Worm (Caenorhabditis elegans) whole organism, L3 larva: ENCODE results near the gene Y17G9A.3.

Experiments
- R02D3.7 ChIP-seq: fragments of 150-350 bp; optimal IDR thresholded peaks from 2 replicates; lab custom pipeline; 2014; ENCODE audit warnings: missing biosample characterization, missing genetic modification characterization
- ZK546.5 ChIP-seq: sonication (generic microtip); optimal IDR thresholded peaks from 2 replicates; lab custom pipeline; 2017; ENCODE audit warnings: missing biosample characterization, missing genetic modification characterization
- ama-1 ChIP-seq: fragments of 150-350 bp; optimal IDR thresholded peaks from 2 replicates; lab custom pipeline; 2018
- ceh-16 ChIP-seq: sonication (generic microtip); optimal IDR thresholded peaks from 2 replicates; lab custom pipeline; 2017; ENCODE audit warnings: missing biosample characterization, missing genetic modification characterization
- ceh-28 ChIP-seq: fragments of 150-350 bp; optimal IDR thresholded peaks from 2 replicates; lab custom pipeline; 2014; ENCODE audit warnings: missing biosample characterization, missing genetic modification reagents, missing genetic modification characterization
- daf-12 ChIP-seq: fragments of 150-350 bp; optimal IDR thresholded peaks from 2 replicates; lab custom pipeline; 2014; ENCODE audit warnings: missing biosample characterization, missing genetic modification reagents, missing genetic modification characterization
- egl-27 ChIP-seq: sonication (generic microtip); optimal IDR thresholded peaks from 4 replicates; lab custom pipeline; 2017; ENCODE audit warnings: missing biosample characterization, missing genetic modification reagents, missing genetic modification characterization
- egl-5 ChIP-seq: fragments of 150-350 bp; optimal IDR thresholded peaks from 2 replicates; lab custom pipeline; 2017; ENCODE audit warnings: missing biosample characterization, missing genetic modification reagents, missing genetic modification characterization, inconsistent platforms
- elt-1 ChIP-seq: fragments of 150-350 bp; optimal IDR thresholded peaks from 2 replicates; lab custom pipeline; 2014; ENCODE audit warnings: missing biosample characterization, missing genetic modification characterization
- fkh-10 ChIP-seq: sonication (generic microtip); optimal IDR thresholded peaks from 2 replicates; lab custom pipeline; 2017; ENCODE audit warnings: missing biosample characterization, missing genetic modification reagents, missing genetic modification characterization
- fkh-2 ChIP-seq: fragments of 150-350 bp; optimal IDR thresholded peaks from 2 replicates; lab custom pipeline; 2014; ENCODE audit warnings: missing biosample characterization, missing genetic modification reagents, missing genetic modification characterization
- fos-1 ChIP-seq: fragments of 150-350 bp; optimal IDR thresholded peaks from 2 replicates; lab custom pipeline; 2014; ENCODE audit warnings: missing biosample characterization, missing genetic modification characterization
- hmg-11 ChIP-seq: sonication (generic microtip); optimal IDR thresholded peaks from 2 replicates; lab custom pipeline; 2016; ENCODE audit warnings: missing genetic modification characterization, missing compliant biosample characterization
- jun-1 ChIP-seq: fragments of 150-350 bp; optimal IDR thresholded peaks from 2 replicates; lab custom pipeline; 2014; ENCODE audit warnings: missing biosample characterization, missing genetic modification reagents, missing genetic modification characterization
- lin-39 ChIP-seq: fragments of 150-350 bp; optimal IDR thresholded peaks from 2 replicates; lab custom pipeline; 2018; ENCODE audit warnings: missing biosample characterization, missing genetic modification reagents, missing genetic modification characterization
- lsy-12 ChIP-seq: sonication (generic microtip); optimal IDR thresholded peaks from 2 replicates; lab custom pipeline; 2016; ENCODE audit warnings: mild to moderate bottlenecking, missing genetic modification characterization, missing compliant biosample characterization
- mdl-1 ChIP-seq: fragments of 150-350 bp; optimal IDR thresholded peaks from 2 replicates; lab custom pipeline; 2014; ENCODE audit warnings: missing biosample characterization, missing genetic modification characterization
- mml-1 ChIP-seq: fragments of 150-350 bp; sonication (generic microtip); optimal IDR thresholded peaks from 3 replicates; lab custom pipeline; 2014; ENCODE audit warnings: missing biosample characterization, missing genetic modification characterization
- nfya-1 ChIP-seq: sonication (generic microtip); optimal IDR thresholded peaks from 2 replicates; lab custom pipeline; 2017; ENCODE audit warnings: missing genetic modification characterization, mild to moderate bottlenecking, missing compliant biosample characterization, antibody characterized with exemption, moderate library complexity; ENCODE audit not compliant: insufficient read depth
- nhr-11 ChIP-seq: fragments of 150-350 bp; optimal IDR thresholded peaks from 2 replicates; lab custom pipeline; 2014; ENCODE audit warnings: missing biosample characterization, missing genetic modification characterization
- nhr-12 ChIP-seq: fragments of 150-350 bp; optimal IDR thresholded peaks from 2 replicates; lab custom pipeline; 2014; ENCODE audit warnings: missing biosample characterization, missing genetic modification characterization
- nhr-23 ChIP-seq: fragments of 150-350 bp; optimal IDR thresholded peaks from 2 replicates; lab custom pipeline; 2014; ENCODE audit warnings: missing biosample characterization, missing genetic modification reagents, missing genetic modification characterization
- nhr-237 ChIP-seq: fragments of 150-350 bp; optimal IDR thresholded peaks from 2 replicates; lab custom pipeline; 2014; ENCODE audit warnings: missing biosample characterization, missing genetic modification characterization
- nhr-28 ChIP-seq: fragments of 150-350 bp; optimal IDR thresholded peaks from 2 replicates; lab custom pipeline; 2014; ENCODE audit warnings: missing biosample characterization, missing genetic modification characterization
- nhr-43 ChIP-seq: sonication (generic microtip); optimal IDR thresholded peaks from 2 replicates; lab custom pipeline; 2016; ENCODE audit warnings: mild to moderate bottlenecking, missing genetic modification characterization, missing compliant biosample characterization; ENCODE audit not compliant: poor library complexity, severe bottlenecking
- nhr-76 ChIP-seq: fragments of 150-350 bp; sonication (generic microtip); optimal IDR thresholded peaks from 5 replicates; lab custom pipeline; 2014; ENCODE audit warnings: missing biosample characterization, missing genetic modification characterization
- nhr-77 ChIP-seq: fragments of 150-350 bp; optimal IDR thresholded peaks from 2 replicates; lab custom pipeline; 2014; ENCODE audit warnings: missing biosample characterization, missing genetic modification characterization
- pha-4 ChIP-seq: fragments of 150-350 bp; optimal IDR thresholded peaks from 2 replicates; lab custom pipeline; 2014; ENCODE audit warnings: missing biosample characterization, missing genetic modification reagents, missing genetic modification characterization
- pqm-1 ChIP-seq: fragments of 150-350 bp; optimal IDR thresholded peaks from 2 replicates; lab custom pipeline; 2017; ENCODE audit warnings: missing biosample characterization, missing genetic modification characterization, inconsistent platforms
- sea-2 ChIP-seq: fragments of 150-350 bp; sonication (generic microtip); optimal IDR thresholded peaks from 4 replicates; lab custom pipeline; 2014; ENCODE audit warnings: missing biosample characterization, missing genetic modification reagents, missing genetic modification characterization
- tbx-2 ChIP-seq: sonication (generic microtip); optimal IDR thresholded peaks from 2 replicates; lab custom pipeline; 2016; ENCODE audit warnings: mild to moderate bottlenecking, missing genetic modification characterization, missing compliant biosample characterization
- unc-39 ChIP-seq: sonication (generic microtip); optimal IDR thresholded peaks from 4 replicates; lab custom pipeline; 2017; ENCODE audit warnings: missing biosample characterization, missing genetic modification characterization
- ztf-11 ChIP-seq: fragments of 150-350 bp; optimal IDR thresholded peaks from 2 replicates; lab custom pipeline; 2014; ENCODE audit warnings: missing biosample characterization, missing genetic modification characterization

The Y17G9A.3 gene

ce11 chrIV:4874603-4875002, 16.1 kb upstream of the Y17G9A.3 start, which contains the start of gene str-174:
Gene str-174, minus strand, starts transcription at chrIV:4874703.
- TF ChIP-seq ceh-28 (tag; lab: Kevin White, UChicago) (no peak), mdl-1 (no peak), hmg-11 (no peak), sea-2 (GFP tag; lab: Kevin White, UChicago) (no peak)

DNA sequence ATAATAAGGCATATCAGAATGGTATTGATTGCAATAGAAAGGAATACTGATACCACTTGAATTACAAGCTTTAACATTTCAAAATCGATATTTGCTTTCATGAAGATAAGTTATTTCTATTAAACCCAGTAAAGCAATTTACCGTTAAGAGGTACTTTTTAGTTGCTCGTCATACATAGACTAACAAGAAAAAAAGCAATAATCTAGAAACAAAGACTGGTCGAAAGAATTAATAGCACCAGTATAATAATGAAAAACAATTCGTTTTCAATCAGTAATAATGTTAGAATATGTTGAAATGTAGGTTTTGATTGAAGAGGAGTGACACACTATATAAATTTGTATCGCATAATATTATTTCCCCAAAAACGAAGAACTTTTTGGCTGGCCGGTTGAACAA, 12.1 kb upstream of the Y17G9A.3 start, which contains the start of gene str-175:
Gene str-175 (minus strand): TSS at position 101 of the 400 bp plus-strand sequence.
- TF ChIP-seq hmg-11, result no peak
- no peak for TF ChIP-seq fkh-2 (tag; lab: Kevin White, UChicago)
- TF ChIP-seq mdl-1, result no peak
- no peak for TF ChIP-seq tbx-2 (tag; lab: Kevin White, UChicago)
- TF ChIP-seq mml-1 (tag; lab: Kevin White, UChicago), result no peak
- TF ChIP-seq nhr-237 (tag; lab: Kevin White, UChicago), result no peak

DNA sequence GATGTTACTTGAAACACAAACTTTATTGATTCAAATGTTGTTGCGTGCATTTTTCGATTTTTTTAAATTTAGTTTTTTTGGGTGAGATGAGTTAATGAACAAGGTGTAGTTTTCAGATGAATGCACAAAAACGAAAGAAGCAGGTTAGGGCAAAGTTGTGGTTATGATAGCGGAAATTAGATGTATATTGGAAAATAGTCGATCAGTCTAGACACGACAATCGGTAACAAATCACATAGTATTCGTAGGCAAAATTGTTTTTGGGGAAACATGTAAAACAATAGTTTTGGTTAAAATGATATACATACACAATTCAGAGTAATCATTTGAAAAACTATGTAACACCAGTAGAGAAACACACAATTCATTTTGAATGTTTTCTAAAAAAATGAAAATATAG, 9.1 kb upstream of the Y17G9A.3 start, which contains the start of gene str-172:
Gene str-172 (minus strand): TSS at position 101 of the 400 bp plus-strand sequence.
- TF ChIP-seq egl-5 (tag; lab: Kevin White, UChicago) (no peak), R02D3.7 (no peak), nhr-237 (tag; lab: Kevin White, UChicago) (no peak), hmg-11 (no peak)

DNA sequence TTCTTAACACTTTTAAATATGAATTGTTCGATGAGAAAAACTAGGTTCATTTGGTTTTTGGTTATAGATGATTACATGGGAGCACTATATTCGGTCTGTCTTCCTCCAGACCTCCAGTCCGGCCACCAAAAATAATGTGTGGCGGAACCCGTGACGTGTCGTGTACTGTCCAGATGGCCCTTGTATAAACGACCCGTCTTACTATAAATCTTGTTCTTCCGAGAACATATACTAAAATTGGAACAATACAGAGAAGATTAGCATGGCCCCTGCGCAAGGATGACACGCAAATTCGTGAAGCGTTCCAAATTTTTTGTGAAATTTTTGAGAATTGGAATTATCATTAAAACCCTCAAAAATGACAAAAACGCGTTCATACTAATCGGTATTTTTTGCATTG, 8.1 kb upstream of the Y17G9A.3 start:
- TF ChIP-seq pha-4 (no peak), pqm-1 (tag; lab: Kevin White, UChicago) (no peak), ceh-16 (tag; lab: Kevin White, UChicago) (no peak), nhr-28 (tag; lab: Kevin White, UChicago) (no peak), nhr-23 (tag; lab: Kevin White, UChicago) (no peak), nhr-76 (tag; lab: Kevin White, UChicago) (no peak), fkh-10 (GFP tag; lab: Kevin White, UChicago) (no peak), fkh-2 (tag; lab: Kevin White, UChicago) (no peak), elt-1 (tag; lab: Kevin White, UChicago) (no peak), ama-1 (no peak), tbx-2 (tag; lab: Kevin White, UChicago) (no peak)

ce11 chrIV:4864524-4864923, 6.1 kb upstream of the Y17G9A.3 start:
- TF ChIP-seq daf-12 (no peak), nhr-76 (tag; lab: Kevin White, UChicago) (no peak), egl-5 (tag; lab: Kevin White, UChicago) (no peak), ZK546.5 (tag; lab: Kevin White, UChicago) (no peak), ama-1 (no peak), nhr-23 (tag; lab: Kevin White, UChicago) (no peak), lin-39 (tag; lab: Kevin White, UChicago) (no peak), nhr-77 (no peak), fkh-10 (GFP tag; lab: Kevin White, UChicago) (no peak), lsy-12 (no peak), nhr-12 (tag; lab: Kevin White, UChicago) (no peak), unc-39 (tag; lab: Kevin White, UChicago) (no peak), nhr-43 (no peak), ceh-16 (tag; lab: Kevin White, UChicago) (no peak)

DNA sequence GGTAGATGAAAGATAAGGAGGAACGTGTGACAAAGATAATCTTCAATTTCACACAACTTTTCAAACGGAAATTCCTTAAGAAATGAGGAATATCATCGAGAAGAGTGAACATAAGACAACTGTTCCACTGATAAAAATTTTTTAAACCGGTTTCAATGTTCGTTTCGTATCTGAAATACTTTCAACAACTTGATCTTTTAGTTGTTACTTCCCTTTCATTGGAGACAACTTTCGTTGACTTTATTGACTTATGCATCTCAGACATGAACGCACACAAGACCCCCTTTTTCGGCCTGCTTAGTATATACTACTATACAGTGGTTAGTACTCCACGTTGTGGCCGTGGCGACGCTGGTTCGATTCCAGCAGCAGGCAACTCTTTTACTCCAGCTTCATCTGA, 3.0 kb upstream of the Y17G9A.3 start, which contains the start of the genes Y17G9A.4 and str-173:
Gene Y17G9A.4 (minus strand): TSS at position 101 of the 400 bp plus-strand sequence.
Gene str-173 (plus strand): TSS at position 325 of the 400 bp plus-strand sequence.
- TF ChIP-seq nfya-1 (tag; lab: Kevin White, UChicago), result no peak
- no peak for TF ChIP-seq R02D3.7
- TF ChIP-seq nhr-11 (tag; lab: Kevin White, UChicago), result no peak
- no peak for TF ChIP-seq fos-1 (tag; lab: Kevin White, UChicago)
- no peak for TF ChIP-seq fkh-2 (tag; lab: Kevin White, UChicago)
- no peak for TF ChIP-seq tbx-2 (tag; lab: Kevin White, UChicago)
- TF ChIP-seq jun-1 (tag; lab: Kevin White, UChicago), result no peak
- no peak for TF ChIP-seq ztf-11 (tag; lab: Kevin White, UChicago)
- no peak for TF ChIP-seq nhr-23 (tag; lab: Kevin White, UChicago)
- no peak for TF ChIP-seq egl-27
- no peak for TF ChIP-seq mdl-1
- TF ChIP-seq sea-2 (GFP tag; lab: Kevin White, UChicago), result no peak
- no peak for TF ChIP-seq ceh-16 (tag; lab: Kevin White, UChicago)
- TF ChIP-seq lin-39 (tag; lab: Kevin White, UChicago), result no peak
- no peak for TF ChIP-seq ceh-28 (tag; lab: Kevin White, UChicago)
